Fruit fly (Drosophila melanogaster) whole organism, prepupa: ENCODE data around the gene CG2975.

Experiments used
- Blimp-1 ChIP-seq: fragments of 200-800 bp; sonication (Bioruptor generic); optimal IDR thresholded peaks from 3 replicates; lab custom pipeline; 2017; ENCODE audit warnings: missing biosample characterization, missing genetic modification characterization, mild to moderate bottlenecking, moderate library complexity, missing genetic modification reagents
- CG6163 ChIP-seq: fragments of 200-800 bp; sonication (Bioruptor generic); IDR thresholded peaks from 3 replicates; pipeline ENCODE4 v1.3.6; 2022; ENCODE audit warnings: missing biosample characterization, missing genetic modification characterization
- CG8319 ChIP-seq: fragments of 200-800 bp; sonication (Bioruptor generic); optimal IDR thresholded peaks from 3 replicates; lab custom pipeline; 2016; ENCODE audit warnings: missing biosample characterization, missing genetic modification characterization
- Gug ChIP-seq: fragments of 200-800 bp; sonication (Bioruptor generic); IDR thresholded peaks from 2 replicates; pipeline ENCODE4 v1.3.6; 2022; ENCODE audit warnings: missing biosample characterization, missing genetic modification characterization
- Met ChIP-seq: fragments of 200-800 bp; sonication (Bioruptor generic); optimal IDR thresholded peaks from 3 replicates; lab custom pipeline; 2016; ENCODE audit warnings: missing biosample characterization, missing genetic modification characterization
- Sox102F ChIP-seq: fragments of 200-800 bp; sonication (Bioruptor generic); optimal IDR thresholded peaks from 2 replicates; lab custom pipeline; 2016; ENCODE audit warnings: missing biosample characterization, mild to moderate bottlenecking, missing genetic modification characterization
- Sox14 ChIP-seq: fragments of 200-800 bp; sonication (Bioruptor generic); optimal IDR thresholded peaks from 3 replicates; lab custom pipeline; 2016; ENCODE audit warnings: missing biosample characterization, missing genetic modification characterization
- dsx ChIP-seq: fragments of 200-800 bp; optimal IDR thresholded peaks from 3 replicates; lab custom pipeline; 2019; ENCODE audit warnings: missing biosample characterization, mild to moderate bottlenecking, missing genetic modification characterization, moderate library complexity; ENCODE audit not compliant: poor library complexity, severe bottlenecking
- fd59A ChIP-seq: fragments of 200-800 bp; sonication (Bioruptor generic); optimal IDR thresholded peaks from 2 replicates; lab custom pipeline; 2017; ENCODE audit warnings: missing biosample characterization, mild to moderate bottlenecking, missing genetic modification characterization, missing genetic modification reagents
- net ChIP-seq: fragments of 200-800 bp; sonication (Bioruptor generic); optimal IDR thresholded peaks from 3 replicates; lab custom pipeline; 2016; ENCODE audit warnings: missing biosample characterization, missing genetic modification characterization

DNA sequence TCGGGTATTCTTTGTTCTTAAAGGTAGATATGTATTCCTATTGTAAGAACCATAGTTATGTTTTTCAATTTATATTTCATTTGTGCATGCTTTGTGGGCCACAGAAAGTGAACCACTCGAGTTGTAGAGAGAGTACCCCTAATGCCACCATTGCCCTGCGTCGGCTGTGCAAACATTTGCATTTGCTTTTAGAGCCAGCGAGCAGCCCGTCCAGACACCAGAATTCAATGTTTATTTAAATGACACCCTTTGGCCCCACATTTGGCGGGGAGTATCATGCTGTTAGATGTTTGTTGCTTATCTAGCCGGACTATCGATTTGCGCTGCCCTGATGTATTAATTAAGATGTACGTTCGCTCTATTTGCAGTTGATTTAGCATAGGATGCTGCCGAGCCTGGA, 24.7 kb downstream of the CG2975 start:
- TF ChIP-seq Sox102F (GFP tag; lab: Kevin White, UChicago) (no peak), Gug (GFP tag; lab: Robert Waterston, UW) (no peak), Blimp-1 (GFP tag; lab: Kevin White, UChicago) (no peak), CG8319 (GFP tag; lab: Kevin White, UChicago) (no peak), dsx (no peak), Sox14 (GFP tag; lab: Kevin White, UChicago) (no peak), CG6163 (no peak), net (GFP tag; lab: Kevin White, UChicago) (no peak), fd59A (GFP tag; lab: Kevin White, UChicago) (no peak), Met (GFP tag; lab: Kevin White, UChicago) (no peak)
